Worm (Caenorhabditis elegans): Measurements from ENCODE around the gene plpp-1.1.

- no peak for TF ChIP-seq gei-8 (GFP tag; optimal IDR thresholded peaks at IDR 0.05)
- TF ChIP-seq fos-1 (tag; optimal IDR thresholded peaks at IDR 0.05): no peak
- TF ChIP-seq unc-39 (tag; optimal IDR thresholded peaks at IDR 0.05): no peak
- TF ChIP-seq ceh-82 (tag; optimal IDR thresholded peaks at IDR 0.05): no peak
- TF ChIP-seq nhr-41 (GFP tag; IDR thresholded peaks at IDR 0.05): no peak
- TF ChIP-seq rbr-2 (tag; optimal IDR thresholded peaks at IDR 0.05): no peak
- TF ChIP-seq pqm-1 (tag; optimal IDR thresholded peaks at IDR 0.05): no peak
Observed at ce11 chrII:3901108-3901507, 26.7 kb downstream of the plpp-1.1 start, which contains the start of gene F53C3.4.
